Worm (Caenorhabditis elegans): ENCODE results near the gene oac-12.

The oac-12 gene

DNA sequence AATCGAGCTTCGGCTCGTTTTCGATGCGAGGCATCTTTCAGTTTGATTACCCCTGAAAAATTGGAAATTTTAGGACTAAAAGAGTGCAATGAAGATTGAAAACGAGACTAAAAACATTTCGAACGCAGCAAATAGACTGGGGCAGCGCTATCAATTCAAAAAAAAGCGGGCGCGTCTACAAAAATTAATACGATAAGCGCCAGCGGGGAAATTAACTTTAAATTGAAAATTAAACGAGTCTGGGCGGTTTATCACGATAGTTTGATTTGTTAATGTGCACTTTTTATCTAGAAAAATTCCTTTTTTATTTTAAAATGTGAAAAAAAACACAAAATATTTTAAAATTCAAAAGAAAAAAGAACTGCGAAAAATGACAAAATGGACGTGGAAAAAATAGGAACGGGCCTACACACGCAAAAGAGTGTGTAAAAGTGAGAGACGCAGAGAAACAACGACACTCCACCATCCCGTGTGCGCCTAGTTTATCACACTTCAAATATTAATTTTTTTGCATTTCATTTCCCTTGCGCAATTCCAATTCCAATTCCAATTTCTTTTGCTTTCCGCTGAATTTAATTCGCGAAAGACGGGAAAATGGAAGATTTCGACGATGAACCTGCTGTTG is 39.1 kb upstream of the oac-12 start, which contains the start of the genes gmpr-1 and fipp-1 (continued):
- TF ChIP-seq daf-8 (GFP tag; IDR thresholded peaks at IDR 0.05) (no peak), pha-4 (GFP tag; IDR thresholded peaks at IDR 0.05) (0 out of 2 replicates have a peak, but pooled peaks have one; percentile 26), pha-4 (tag; optimal IDR thresholded peaks at IDR 0.05) (no peak), nhr-6 (tag; optimal IDR thresholded peaks at IDR 0.05) (no peak), ceh-28 (tag; optimal IDR thresholded peaks at IDR 0.05) (no peak), php-3 (GFP tag; IDR thresholded peaks at IDR 0.05) (no peak), mes-2 (tag; optimal IDR thresholded peaks at IDR 0.05; ENCODE audit: poor library complexity, severe bottlenecking) (peak; percentile 60), spr-1 (tag; optimal IDR thresholded peaks at IDR 0.05) (no peak), dpl-1 (GFP tag; optimal IDR thresholded peaks at IDR 0.05) (peak; percentile 67), ceh-32 (tag; optimal IDR thresholded peaks at IDR 0.05; ENCODE audit: poor library complexity) (no peak), lin-39 (tag; optimal IDR thresholded peaks at IDR 0.05) (no peak)

DNA sequence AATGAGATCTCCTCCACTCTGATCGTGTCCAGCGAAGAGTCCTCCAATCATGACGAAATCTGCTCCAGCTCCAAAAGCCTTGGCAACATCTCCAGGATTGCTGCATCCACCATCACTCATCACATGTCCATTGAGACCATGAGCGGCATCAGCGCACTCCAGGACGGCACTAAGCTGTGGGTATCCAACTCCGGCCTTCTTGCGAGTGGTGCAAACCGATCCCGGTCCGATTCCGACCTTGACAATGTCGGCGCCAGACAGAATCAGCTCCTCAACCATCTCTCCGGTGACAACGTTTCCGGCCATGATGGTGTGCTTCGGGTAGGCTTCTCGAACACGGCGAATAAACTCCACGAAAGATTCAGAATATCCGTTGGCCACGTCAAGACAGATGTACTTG is 38.2 kb upstream of the oac-12 start:
- peak; percentile 55; the same call in 1 of the 2 replicates for TF ChIP-seq set-16 (GFP tag; IDR thresholded peaks at IDR 0.05)
- no peak for TF ChIP-seq pha-4 (GFP tag; IDR thresholded peaks at IDR 0.05)
- no peak for TF ChIP-seq pha-4 (tag; optimal IDR thresholded peaks at IDR 0.05)

DNA sequence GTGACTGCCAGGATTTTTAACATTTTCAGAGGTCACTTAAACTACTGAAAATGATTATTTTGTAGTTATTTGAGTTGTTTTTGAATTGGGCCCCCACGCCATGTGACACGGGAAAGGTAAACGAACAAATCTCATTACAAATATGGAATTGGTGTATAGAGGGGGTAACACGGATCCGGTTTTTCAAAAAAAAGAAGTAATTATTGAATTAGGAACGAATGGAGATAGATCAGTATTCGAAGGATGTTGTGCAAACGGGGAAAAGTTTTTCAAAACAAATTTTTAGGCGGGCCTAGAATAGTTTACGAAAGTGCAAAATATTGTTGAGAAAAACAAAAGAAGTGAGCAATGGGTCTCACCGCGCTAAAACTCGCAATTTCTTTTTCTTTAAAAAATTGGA is 34.1 kb upstream of the oac-12 start, which contains the start of gene F32D1.11:
TSS of gene F32D1.11 (minus strand) at position 101 of the 400 bp plus-strand sequence.
- TF ChIP-seq unc-130 (GFP tag; optimal IDR thresholded peaks at IDR 0.05) (no peak), egl-27 (tag; optimal IDR thresholded peaks at IDR 0.05) (no peak), unc-39 (tag; optimal IDR thresholded peaks at IDR 0.05) (no peak), ceh-28 (tag; optimal IDR thresholded peaks at IDR 0.05) (no peak), dpl-1 (GFP tag; optimal IDR thresholded peaks at IDR 0.05) (no peak), madf-9 (GFP tag; conservative IDR thresholded peaks at IDR 0.05) (no peak), R02D3.7 (tag; optimal IDR thresholded peaks at IDR 0.05) (no peak)

DNA sequence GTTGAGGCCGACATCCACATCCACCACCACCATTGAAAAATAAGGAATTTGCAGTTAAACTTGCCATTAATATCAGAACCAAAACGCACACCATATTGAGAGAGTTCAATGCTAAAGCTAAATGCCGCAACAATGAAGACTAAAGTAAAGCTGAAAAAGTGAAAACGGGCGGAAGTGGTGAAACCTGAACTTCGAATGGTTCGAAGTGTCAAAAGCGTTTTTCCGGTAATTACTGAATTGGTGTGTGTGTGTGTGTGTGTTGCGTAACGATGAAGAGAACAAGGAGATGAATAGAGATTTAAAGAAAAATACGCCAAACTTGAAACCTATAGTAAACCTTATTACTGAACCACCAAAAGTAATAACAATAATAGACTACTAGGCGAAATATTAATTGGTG is 32.2 kb upstream of the oac-12 start, which contains the start of gene grl-13:
TSS of gene grl-13 (minus strand) at position 101 of the 400 bp plus-strand sequence.
- TF ChIP-seq ztf-11 (tag; optimal IDR thresholded peaks at IDR 0.05) = no peak
- TF ChIP-seq unc-130 (GFP tag; optimal IDR thresholded peaks at IDR 0.05) = no peak
- peak in 1 of 2 experiments; percentile 30 for TF ChIP-seq unc-62 (GFP tag; optimal IDR thresholded peaks at IDR 0.05 in 1 of 2)
- TF ChIP-seq unc-62 (tag; optimal IDR thresholded peaks at IDR 0.05) = no peak
- TF ChIP-seq ceh-62 (tag; optimal IDR thresholded peaks at IDR 0.05) = no peak
- TF ChIP-seq F10B5.3 (tag; optimal IDR thresholded peaks at IDR 0.05) = no peak
- no peak for TF ChIP-seq mxl-3 (GFP tag; optimal IDR thresholded peaks at IDR 0.05)

DNA sequence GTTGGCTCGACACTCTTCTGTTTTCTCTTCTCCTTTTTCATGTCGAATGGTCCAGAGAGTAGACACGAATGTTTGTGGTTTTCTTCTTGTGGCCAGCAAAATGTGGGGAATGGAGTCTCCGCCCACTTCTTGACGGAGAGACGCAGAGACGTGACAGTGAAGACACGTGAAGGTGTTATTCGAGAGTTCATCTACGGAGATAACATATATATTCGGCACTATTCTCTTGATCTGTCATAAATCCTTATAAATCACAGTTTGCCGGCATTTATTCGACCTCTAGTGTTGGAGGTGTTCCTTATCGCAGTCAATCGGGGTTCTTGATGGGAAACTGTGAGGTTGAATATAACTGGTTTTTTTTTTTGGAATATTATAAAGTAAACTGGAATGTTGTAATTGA is 29.2 kb upstream of the oac-12 start, which contains the start of gene F32D1.3:
TSS of gene F32D1.3 (minus strand) at position 65 of the 400 bp plus-strand sequence.
- TF ChIP-seq nhr-48 (tag; optimal IDR thresholded peaks at IDR 0.05) = no peak
- TF ChIP-seq ztf-11 (tag; optimal IDR thresholded peaks at IDR 0.05) = no peak
- TF ChIP-seq dmd-8 (GFP tag; IDR thresholded peaks at IDR 0.05) = no peak
- TF ChIP-seq dpl-1 (GFP tag; optimal IDR thresholded peaks at IDR 0.05) = no peak
- peak in 1 of 2 experiments; percentile 83 for TF ChIP-seq unc-62 (GFP tag; optimal IDR thresholded peaks at IDR 0.05 in 1 of 2)
- no peak for TF ChIP-seq unc-62 (tag; optimal IDR thresholded peaks at IDR 0.05)
- TF ChIP-seq mes-2 (tag; optimal IDR thresholded peaks at IDR 0.05; ENCODE audit: poor library complexity, severe bottlenecking) = no peak
- TF ChIP-seq ces-1 (GFP tag; optimal IDR thresholded peaks at IDR 0.05) = no peak
- TF ChIP-seq mdl-1 (tag; optimal IDR thresholded peaks at IDR 0.05) = peak in 1 of 2 experiments; percentile 14
- peak; percentile 1 for TF ChIP-seq nhr-28 (tag; optimal IDR thresholded peaks at IDR 0.05)

DNA sequence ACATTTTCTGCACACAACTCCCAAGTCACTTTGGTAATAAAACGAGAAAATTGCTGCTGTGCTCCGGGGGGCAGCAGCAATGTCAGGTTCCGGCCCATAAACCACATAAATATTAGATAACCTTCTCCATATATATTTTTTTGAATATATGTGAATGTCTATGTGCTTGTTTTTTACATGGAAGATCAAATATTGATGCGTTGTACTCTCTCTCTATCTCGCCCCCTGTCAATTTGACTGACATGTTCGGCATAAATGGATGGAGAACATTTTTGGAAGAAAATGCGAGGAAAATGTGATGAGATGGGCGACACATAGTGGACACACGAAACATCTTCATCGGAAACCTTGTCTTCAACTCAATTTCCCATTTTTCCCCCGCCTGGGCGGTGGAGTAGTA is 27.7 kb upstream of the oac-12 start:
- TF ChIP-seq ZK337.2 (GFP tag; IDR thresholded peaks at IDR 0.05) (no peak), unc-62 (GFP tag; optimal IDR thresholded peaks at IDR 0.05 in 1 of 2) (peak in 1 of 2 experiments; percentile 88), unc-62 (tag; optimal IDR thresholded peaks at IDR 0.05) (no peak), dmd-6 (GFP tag; IDR thresholded peaks at IDR 0.05) (peak; percentile 20; the same call in 1 of the 2 replicates)
